Fruit fly (Drosophila melanogaster) whole organism, embryonic: ENCODE results near the gene CG18262.
A peak's percentile ranks its signal among the peaks of the same experiment; 100 is the strongest.

Experiments
- Atf3 ChIP-seq: fragments of 200-800 bp; sonication (Bioruptor generic); optimal IDR thresholded peaks from 3 replicates; lab custom pipeline; 2016; ENCODE audit warnings: missing biosample characterization, missing genetic modification characterization
- CG10267 ChIP-seq: fragments of 200-800 bp; sonication (Bioruptor generic); optimal IDR thresholded peaks from 2 replicates; lab custom pipeline; 2018; ENCODE audit warnings: missing biosample characterization, mild to moderate bottlenecking, missing genetic modification characterization, moderate library complexity
- CG11723 ChIP-seq: fragments of 200-800 bp; sonication (Bioruptor generic); optimal IDR thresholded peaks from 2 replicates; lab custom pipeline; 2017; ENCODE audit warnings: missing biosample characterization, mild to moderate bottlenecking, missing genetic modification characterization
- CG13894 ChIP-seq: fragments of 200-800 bp; sonication (Bioruptor generic); optimal IDR thresholded peaks from 3 replicates; lab custom pipeline; 2018; ENCODE audit warnings: missing biosample characterization, mild to moderate bottlenecking, missing genetic modification characterization, moderate library complexity
- CG15073 ChIP-seq: fragments of 200-800 bp; sonication (Bioruptor generic); optimal IDR thresholded peaks from 2 replicates; lab custom pipeline; 2016; ENCODE audit warnings: missing biosample characterization, missing genetic modification characterization
- CG17568 ChIP-seq: fragments of 200-800 bp; sonication (Bioruptor generic); optimal IDR thresholded peaks from 2 replicates; lab custom pipeline; 2018; ENCODE audit warnings: missing biosample characterization, mild to moderate bottlenecking, missing genetic modification characterization, moderate library complexity
- CG17802 ChIP-seq: fragments of 200-800 bp; sonication (Bioruptor generic); optimal IDR thresholded peaks from 2 replicates; lab custom pipeline; 2018; ENCODE audit warnings: missing biosample characterization, mild to moderate bottlenecking, missing genetic modification characterization, moderate library complexity
- CG18619 ChIP-seq: fragments of 200-800 bp; sonication (Bioruptor generic); optimal IDR thresholded peaks from 3 replicates; lab custom pipeline; 2017; ENCODE audit warnings: missing biosample characterization, mild to moderate bottlenecking, missing genetic modification characterization
- CG2202 ChIP-seq: fragments of 200-800 bp; sonication (Bioruptor generic); optimal IDR thresholded peaks from 2 replicates; lab custom pipeline; 2018; ENCODE audit warnings: missing biosample characterization, mild to moderate bottlenecking, missing genetic modification characterization
- CG2875 ChIP-seq: fragments of 200-800 bp; sonication (Bioruptor generic); optimal IDR thresholded peaks from 2 replicates; lab custom pipeline; 2017; ENCODE audit warnings: missing biosample characterization, mild to moderate bottlenecking, missing genetic modification characterization, missing genetic modification reagents
- CG2889 ChIP-seq: fragments of 200-800 bp; sonication (Bioruptor generic); IDR thresholded peaks from 3 replicates; pipeline ENCODE4 v1.3.6; 2022; ENCODE audit warnings: missing biosample characterization, missing genetic modification characterization
- CG30403 ChIP-seq: fragments of 200-800 bp; sonication (Bioruptor generic); optimal IDR thresholded peaks from 3 replicates; lab custom pipeline; 2016; ENCODE audit warnings: missing biosample characterization, missing genetic modification characterization
- CG31224 ChIP-seq: fragments of 200-800 bp; sonication (Bioruptor generic); IDR thresholded peaks from 2 replicates; pipeline ENCODE4 v1.3.6; 2022; ENCODE audit warnings: missing biosample characterization, missing genetic modification characterization
- CG3281 ChIP-seq: fragments of 200-800 bp; sonication (Bioruptor generic); optimal IDR thresholded peaks from 3 replicates; lab custom pipeline; 2017; ENCODE audit warnings: missing biosample characterization, mild to moderate bottlenecking, missing genetic modification characterization
- CG33557 ChIP-seq: fragments of 200-800 bp; sonication (Bioruptor generic); optimal IDR thresholded peaks from 2 replicates; lab custom pipeline; 2019; ENCODE audit warnings: missing biosample characterization, mild to moderate bottlenecking, missing genetic modification characterization, moderate library complexity
- CG43689 ChIP-seq: fragments of 200-800 bp; sonication (Bioruptor generic); IDR thresholded peaks from 2 replicates; pipeline ENCODE4 v1.3.6; 2022; ENCODE audit warnings: missing biosample characterization, missing genetic modification characterization
- CG5245 ChIP-seq: fragments of 200-800 bp; sonication (Bioruptor generic); optimal IDR thresholded peaks from 3 replicates; lab custom pipeline; 2016; ENCODE audit warnings: missing biosample characterization, missing genetic modification characterization
- CG6683 ChIP-seq: fragments of 200-800 bp; sonication (Bioruptor generic); optimal IDR thresholded peaks from 2 replicates; lab custom pipeline; 2017; ENCODE audit warnings: missing biosample characterization, mild to moderate bottlenecking, missing genetic modification characterization, missing genetic modification reagents
- CG8290 ChIP-seq, 3 experiments: fragments of 200-800 bp; sonication (Bioruptor generic); optimal IDR thresholded peaks; 2 replicates each; lab custom pipeline; 2016 to 2019; ENCODE audit warnings: missing biosample characterization in 3 of 3, missing genetic modification characterization in 3 of 3, mild to moderate bottlenecking in 2 of 3, moderate library complexity in 1 of 3
- CG9215 ChIP-seq: fragments of 200-800 bp; sonication (Bioruptor generic); IDR thresholded peaks from 2 replicates; pipeline ENCODE4 v1.3.6; 2022; ENCODE audit warnings: missing biosample characterization, missing genetic modification characterization
- D19A ChIP-seq: fragments of 200-800 bp; optimal IDR thresholded peaks from 3 replicates; lab custom pipeline; 2019; ENCODE audit warnings: missing biosample characterization, mild to moderate bottlenecking, missing genetic modification characterization, moderate library complexity
- Doc3 ChIP-seq: fragments of 200-800 bp; sonication (Bioruptor generic); IDR thresholded peaks from 3 replicates; pipeline ENCODE4 v1.3.6; 2022; ENCODE audit warnings: missing biosample characterization, missing genetic modification characterization; ENCODE audit not compliant: partially characterized antibody
- Drgx ChIP-seq: fragments of 200-800 bp; sonication (Bioruptor generic); IDR thresholded peaks from 2 replicates; pipeline ENCODE4 v1.3.6; 2022; ENCODE audit warnings: missing biosample characterization, missing genetic modification characterization
- E2f1 ChIP-seq: fragments of 200-800 bp; sonication (Bioruptor generic); IDR thresholded peaks from 2 replicates; pipeline ENCODE4 v1.3.6; 2022; ENCODE audit warnings: missing biosample characterization, missing genetic modification characterization
- Fer3 ChIP-seq: fragments of 200-800 bp; sonication (Bioruptor generic); optimal IDR thresholded peaks from 2 replicates; lab custom pipeline; 2018; ENCODE audit warnings: missing biosample characterization, mild to moderate bottlenecking, missing genetic modification characterization, moderate library complexity
- HLHmδ ChIP-seq: fragments of 200-800 bp; sonication (Bioruptor generic); optimal IDR thresholded peaks from 2 replicates; lab custom pipeline; 2018; ENCODE audit warnings: missing biosample characterization, mild to moderate bottlenecking, missing genetic modification characterization, moderate library complexity
- HmgZ ChIP-seq: fragments of 200-800 bp; sonication (Bioruptor generic); optimal IDR thresholded peaks from 2 replicates; lab custom pipeline; 2018; ENCODE audit warnings: missing biosample characterization, mild to moderate bottlenecking, missing genetic modification characterization
- Hr51 ChIP-seq, 2 experiments: fragments of 200-800 bp; sonication (Bioruptor generic); optimal IDR thresholded peaks; 2 replicates in 1 of 2; 3 replicates in 1 of 2; lab custom pipeline; 2016 to 2018; ENCODE audit warnings: missing biosample characterization in 2 of 2, missing genetic modification characterization in 2 of 2, mild to moderate bottlenecking in 1 of 2, moderate library complexity in 1 of 2
- Lim3 ChIP-seq: fragments of 200-800 bp; sonication (Bioruptor generic); IDR thresholded peaks from 2 replicates; pipeline ENCODE4 v1.3.6; 2022; ENCODE audit warnings: missing biosample characterization, missing genetic modification characterization
- MTF-1 ChIP-seq: fragments of 200-800 bp; sonication (Bioruptor generic); optimal IDR thresholded peaks from 2 replicates; lab custom pipeline; 2018; ENCODE audit warnings: missing biosample characterization, mild to moderate bottlenecking, missing genetic modification characterization, borderline replicate concordance
- Opbp ChIP-seq: fragments of 200-800 bp; sonication (Bioruptor generic); IDR thresholded peaks from 3 replicates; pipeline ENCODE4 v1.3.6; 2022; ENCODE audit warnings: missing biosample characterization, missing genetic modification characterization; ENCODE audit not compliant: partially characterized antibody
- Side ChIP-seq: fragments of 200-800 bp; sonication (Bioruptor generic); optimal IDR thresholded peaks from 2 replicates; lab custom pipeline; 2016; ENCODE audit warnings: missing biosample characterization, missing genetic modification characterization
- Sry-δ ChIP-seq: fragments of 200-800 bp; sonication (Bioruptor generic); optimal IDR thresholded peaks from 2 replicates; lab custom pipeline; 2016; ENCODE audit warnings: missing biosample characterization, missing genetic modification characterization
- chinmo ChIP-seq: fragments of 200-800 bp; sonication (Bioruptor generic); IDR thresholded peaks from 4 replicates; pipeline ENCODE4 v1.3.6; 2022; ENCODE audit warnings: missing biosample characterization, missing genetic modification characterization; ENCODE audit not compliant: partially characterized antibody
- crc ChIP-seq: fragments of 200-800 bp; sonication (Bioruptor generic); optimal IDR thresholded peaks from 2 replicates; lab custom pipeline; 2016; ENCODE audit warnings: missing biosample characterization, missing genetic modification characterization
- crp ChIP-seq, 2 experiments: fragments of 200-800 bp; sonication (Bioruptor generic); optimal IDR thresholded peaks; 2 replicates in 1 of 2; 3 replicates in 1 of 2; lab custom pipeline; 2017; ENCODE audit warnings: missing biosample characterization in 2 of 2, missing genetic modification characterization in 2 of 2, mild to moderate bottlenecking in 1 of 2, moderate library complexity in 1 of 2
- dimm ChIP-seq: fragments of 200-800 bp; sonication (Bioruptor generic); IDR thresholded peaks from 2 replicates; pipeline ENCODE4 v1.3.6; 2022; ENCODE audit warnings: missing biosample characterization, missing genetic modification characterization
- gem ChIP-seq: fragments of 200-800 bp; sonication (Bioruptor generic); optimal IDR thresholded peaks from 2 replicates; lab custom pipeline; 2019; ENCODE audit warnings: missing biosample characterization, mild to moderate bottlenecking, missing genetic modification characterization, moderate library complexity
- jing ChIP-seq: fragments of 200-800 bp; sonication (Bioruptor generic); optimal IDR thresholded peaks from 2 replicates; lab custom pipeline; 2018; ENCODE audit warnings: missing biosample characterization, mild to moderate bottlenecking, missing genetic modification characterization
- ken ChIP-seq: fragments of 200-800 bp; sonication (Bioruptor generic); IDR thresholded peaks from 3 replicates; pipeline ENCODE4 v1.3.6; 2022; ENCODE audit warnings: missing biosample characterization, missing genetic modification characterization
- mam ChIP-seq: fragments of 200-800 bp; sonication (Bioruptor generic); optimal IDR thresholded peaks from 3 replicates; lab custom pipeline; 2016; ENCODE audit warnings: missing biosample characterization, missing genetic modification characterization
- schlank ChIP-seq: fragments of 200-800 bp; sonication (Bioruptor generic); optimal IDR thresholded peaks from 2 replicates; lab custom pipeline; 2018; ENCODE audit warnings: missing biosample characterization, mild to moderate bottlenecking, missing genetic modification characterization
- sens ChIP-seq: fragments of 200-800 bp; sonication (Bioruptor generic); peaks from one replicate; lab custom pipeline; 2016; ENCODE audit warnings: missing biosample characterization, missing genetic modification characterization
- sens-2 ChIP-seq: fragments of 200-800 bp; sonication (Bioruptor generic); IDR thresholded peaks from 2 replicates; pipeline ENCODE4 v1.3.6; 2022; ENCODE audit warnings: missing biosample characterization, missing genetic modification characterization
- sim ChIP-seq: fragments of 200-800 bp; sonication (Bioruptor generic); IDR thresholded peaks from 2 replicates; pipeline ENCODE4 v1.3.6; 2022; ENCODE audit warnings: missing biosample characterization, missing genetic modification characterization
- sna ChIP-seq: fragments of 200-800 bp; sonication (Bioruptor generic); IDR thresholded peaks from 2 replicates; pipeline ENCODE4 v1.3.6; 2022; ENCODE audit warnings: missing biosample characterization, missing genetic modification characterization; ENCODE audit not compliant: partially characterized antibody
- tgo ChIP-seq: fragments of 200-800 bp; sonication (Bioruptor generic); IDR thresholded peaks from 3 replicates; pipeline ENCODE4 v1.3.6; 2022; ENCODE audit warnings: missing biosample characterization, missing genetic modification characterization
- ttk ChIP-seq: fragments of 200-800 bp; sonication (Bioruptor generic); IDR thresholded peaks from 2 replicates; pipeline ENCODE4 v2.1.2; 2022; ENCODE audit warnings: missing biosample characterization, missing genetic modification characterization
- z ChIP-seq: fragments of 200-800 bp; sonication (Bioruptor generic); IDR thresholded peaks from 3 replicates; pipeline ENCODE4 v1.3.6; 2022; ENCODE audit warnings: missing biosample characterization, missing genetic modification characterization

The CG18262 gene

DNA sequence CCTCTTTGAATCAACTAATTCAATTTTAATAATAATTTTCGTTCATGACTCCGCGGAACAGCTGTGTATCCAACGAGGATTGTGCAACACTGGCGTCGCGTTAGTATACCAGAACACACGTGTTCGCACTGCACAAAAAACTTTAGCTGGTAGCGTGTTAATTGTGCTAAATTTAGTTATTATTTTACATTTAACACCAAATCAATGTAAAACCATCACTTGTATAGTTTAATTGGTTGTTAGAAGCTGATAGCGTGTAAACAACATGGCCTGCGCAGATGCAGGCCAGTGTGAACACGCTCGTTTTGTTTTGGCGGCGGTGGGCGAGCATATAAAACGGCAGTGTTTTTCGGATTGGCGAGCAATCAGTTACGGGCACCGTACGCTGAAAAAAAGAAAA, 4.5 kb downstream of the CG18262 start, which contains the start of the genes Traf6 and GIIIspla2 (continued):
- TF ChIP-seq Hr51 (GFP tag; optimal IDR thresholded peaks at IDR 0.05; lab: Kevin White, UChicago) (peak in 1 of 2 experiments; percentile 72), Side (peak; percentile 52), MTF-1 (no peak), CG33557 (GFP tag; lab: Kevin White, UChicago) (peak; percentile 57), CG9215 (GFP tag; lab: Robert Waterston, UW) (peak; percentile 79; the same call in 1 of the 2 replicates), z (GFP tag; lab: Robert Waterston, UW) (no peak), CG17802 (peak; percentile 90), HLHmδ (GFP tag; lab: Kevin White, UChicago) (no peak), Drgx (peak; percentile 67), ttk (GFP tag; lab: Robert Waterston, UW) (peak; percentile 61), CG13894 (tag; lab: Kevin White, UChicago) (no peak), CG11723 (GFP tag; lab: Kevin White, UChicago) (no peak), CG2202 (no peak), crc (GFP tag; lab: Kevin White, UChicago) (peak; percentile 23), mam (peak; percentile 79), Lim3 (GFP tag; lab: Robert Waterston, UW) (no peak), schlank (tag; lab: Kevin White, UChicago) (peak; percentile 56), Doc3 (GFP tag; lab: Robert Waterston, UW) (no peak), E2f1 (GFP tag; lab: Robert Waterston, UW) (peak; percentile 81), Fer3 (peak; percentile 70), gem (tag; lab: Kevin White, UChicago) (peak; percentile 84), sens (GFP tag; lab: Kevin White, UChicago) (peak; percentile 95), sim (GFP tag; lab: Robert Waterston, UW) (0 out of 2 replicates have a peak, but pooled peaks have one; percentile 48), Atf3 (GFP tag; lab: Kevin White, UChicago) (peak; percentile 60), jing (peak; percentile 55), ken (GFP tag; lab: Robert Waterston, UW) (peak; percentile 81), CG6683 (peak; percentile 36), Sry-δ (peak; percentile 37), CG2875 (peak; percentile 8), CG30403 (GFP tag; lab: Kevin White, UChicago) (peak; percentile 79), CG3281 (peak; percentile 74), D19A (tag; lab: Kevin White, UChicago) (no peak), CG31224 (GFP tag; lab: Robert Waterston, UW) (peak; percentile 72), crp (GFP tag; optimal IDR thresholded peaks at IDR 0.05; lab: Kevin White, UChicago) (peak; percentile 51 to 93), HmgZ (peak; percentile 81), CG18619 (peak; percentile 71), Opbp (GFP tag; lab: Robert Waterston, UW) (0 out of 3 replicates have a peak, but pooled peaks have one; percentile 10), tgo (GFP tag; lab: Robert Waterston, UW) (peak; percentile 74), CG17568 (GFP tag; lab: Kevin White, UChicago) (no peak), CG8290 (GFP tag; optimal IDR thresholded peaks at IDR 0.05; lab: Kevin White, UChicago) (peak; percentile 15), CG8290 (tag; optimal IDR thresholded peaks at IDR 0.05; lab: Kevin White, UChicago) (peak in 1 of 2 experiments; percentile 60), chinmo (GFP tag; lab: Robert Waterston, UW) (no peak), CG5245 (GFP tag; lab: Kevin White, UChicago) (peak; percentile 49), CG43689 (GFP tag; lab: Robert Waterston, UW) (no peak), CG15073 (GFP tag; lab: Kevin White, UChicago) (no peak), sens-2 (GFP tag; lab: Robert Waterston, UW) (no peak), dimm (GFP tag; lab: Robert Waterston, UW) (no peak), CG2889 (GFP tag; lab: Robert Waterston, UW) (0 out of 3 replicates have a peak, but pooled peaks have one; percentile 42), sna (GFP tag; lab: Robert Waterston, UW) (0 out of 2 replicates have a peak, but pooled peaks have one; percentile 40), CG10267 (peak; percentile 95)
